Worm (Caenorhabditis elegans): ENCODE results near the gene F58B4.7.

DNA sequence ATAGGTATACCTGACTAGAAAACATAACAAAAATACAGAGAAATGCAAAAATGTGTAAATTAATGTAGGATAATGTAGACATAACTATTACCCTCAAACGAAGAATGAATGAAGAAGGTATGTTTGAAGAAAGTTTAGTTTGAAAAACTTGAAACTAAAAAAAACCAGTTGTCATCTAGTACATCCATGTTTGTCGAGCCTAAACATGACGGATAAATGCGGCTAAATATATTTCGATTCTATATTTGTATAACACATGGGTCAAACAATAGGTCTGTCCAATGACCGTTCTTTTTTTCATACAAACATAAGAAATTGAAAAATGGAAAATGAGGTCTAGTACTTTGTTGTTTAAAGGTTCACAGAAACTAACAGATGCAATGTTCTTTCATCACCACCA is 46.9 kb upstream of the F58B4.7 start, which contains the start of gene F17C11.22:
- no peak for TF ChIP-seq K12H6.12 (tag; optimal IDR thresholded peaks at IDR 0.05)
- no peak for TF ChIP-seq C17E4.6 (GFP tag; IDR thresholded peaks at IDR 0.05)
- no peak for TF ChIP-seq F52B5.7 (tag; optimal IDR thresholded peaks at IDR 0.05)
- TF ChIP-seq lin-40 (tag; optimal IDR thresholded peaks at IDR 0.05) = no peak
- TF ChIP-seq B0336.3 (GFP tag; IDR thresholded peaks at IDR 0.05) = no peak
- no peak for TF ChIP-seq F39B2.1 (GFP tag; IDR thresholded peaks at IDR 0.05)
- TF ChIP-seq F57C9.4 (tag; optimal IDR thresholded peaks at IDR 0.05) = no peak

All from whole organism, young adult.